Fruit fly (Drosophila melanogaster) whole organism, pupa: ENCODE data around the gene Fip1.

Experiments
- CG17806 ChIP-seq: fragments of 200-800 bp; sonication (Bioruptor generic); optimal IDR thresholded peaks from 2 replicates; lab custom pipeline; 2018; ENCODE audit warnings: missing biosample characterization, mild to moderate bottlenecking, missing genetic modification characterization, moderate library complexity
- CG34367 ChIP-seq: fragments of 200-800 bp; sonication (Bioruptor generic); optimal IDR thresholded peaks from 2 replicates; lab custom pipeline; 2018; ENCODE audit warnings: missing biosample characterization, mild to moderate bottlenecking, missing genetic modification characterization
- CG8301 ChIP-seq: fragments of 200-800 bp; sonication (Bioruptor generic); optimal IDR thresholded peaks from 2 replicates; lab custom pipeline; 2018; ENCODE audit warnings: missing biosample characterization, mild to moderate bottlenecking, missing genetic modification characterization
- D1 ChIP-seq: fragments of 200-800 bp; sonication (Bioruptor generic); optimal IDR thresholded peaks from 2 replicates; lab custom pipeline; 2018; ENCODE audit warnings: missing biosample characterization, mild to moderate bottlenecking, missing genetic modification characterization, moderate library complexity
- EcR ChIP-seq: fragments of 200-800 bp; sonication (Bioruptor generic); optimal IDR thresholded peaks from 3 replicates; lab custom pipeline; 2019; ENCODE audit warnings: missing biosample characterization, missing genetic modification characterization, mild to moderate bottlenecking, moderate library complexity, missing genetic modification reagents
- Pif1B ChIP-seq: fragments of 200-800 bp; sonication (Bioruptor generic); optimal IDR thresholded peaks from 3 replicates; lab custom pipeline; 2016; ENCODE audit warnings: missing biosample characterization, missing genetic modification characterization
- rn ChIP-seq: fragments of 200-800 bp; sonication (Bioruptor generic); IDR thresholded peaks from 2 replicates; pipeline ENCODE4 v1.3.6; 2022; ENCODE audit warnings: missing biosample characterization, missing genetic modification characterization

dm6 chr3R:4452345-4453044 is 32.3 kb upstream of the Fip1 start:
- TF ChIP-seq CG34367 (tag; lab: Kevin White, UChicago) (no peak), EcR (GFP tag; lab: Kevin White, UChicago) (peak; percentile 2), CG17806 (no peak), rn (GFP tag; lab: Robert Waterston, UW) (no peak), CG8301 (tag; lab: Kevin White, UChicago) (no peak), D1 (no peak), Pif1B (GFP tag; lab: Kevin White, UChicago) (no peak)
